Fruit fly (Drosophila melanogaster) whole organism, embryonic: ENCODE results near the gene Amacr.
A peak's percentile ranks its signal among the peaks of the same experiment; 100 is the strongest.

ENCODE experiments used
- CG10147 ChIP-seq: fragments of 200-800 bp; sonication (Bioruptor generic); optimal IDR thresholded peaks from 2 replicates; lab custom pipeline; 2019; ENCODE audit warnings: missing biosample characterization, mild to moderate bottlenecking, missing genetic modification characterization, moderate library complexity
- CG10209 ChIP-seq: fragments of 200-800 bp; sonication (Bioruptor generic); optimal IDR thresholded peaks from 3 replicates; lab custom pipeline; 2017; ENCODE audit warnings: missing biosample characterization, mild to moderate bottlenecking, missing genetic modification characterization, missing genetic modification reagents
- CG12744 ChIP-seq: fragments of 200-800 bp; sonication (Bioruptor generic); optimal IDR thresholded peaks from 2 replicates; lab custom pipeline; 2016; ENCODE audit warnings: missing biosample characterization, missing genetic modification characterization
- CG12769 ChIP-seq: fragments of 200-800 bp; sonication (Bioruptor generic); optimal IDR thresholded peaks from 2 replicates; lab custom pipeline; 2019; ENCODE audit warnings: missing biosample characterization, mild to moderate bottlenecking, missing genetic modification characterization, moderate library complexity
- CG12942 ChIP-seq: fragments of 200-800 bp; sonication (Bioruptor generic); optimal IDR thresholded peaks from 3 replicates; lab custom pipeline; 2016; ENCODE audit warnings: missing biosample characterization, missing genetic modification characterization
- CG14710 ChIP-seq: fragments of 200-800 bp; sonication (Bioruptor generic); optimal IDR thresholded peaks from 3 replicates; lab custom pipeline; 2019; ENCODE audit warnings: missing biosample characterization, mild to moderate bottlenecking, missing genetic modification characterization, moderate library complexity
- CG17385 ChIP-seq: fragments of 200-800 bp; sonication (Bioruptor generic); optimal IDR thresholded peaks from 3 replicates; lab custom pipeline; 2018; ENCODE audit warnings: missing biosample characterization, mild to moderate bottlenecking, missing genetic modification characterization
- CG17612 ChIP-seq: fragments of 200-800 bp; sonication (Bioruptor generic); IDR thresholded peaks from 2 replicates; pipeline ENCODE4 v1.3.6; 2022; ENCODE audit warnings: missing biosample characterization, missing genetic modification characterization
- CG18764 ChIP-seq: fragments of 200-800 bp; sonication (Bioruptor generic); optimal IDR thresholded peaks from 3 replicates; lab custom pipeline; 2016; ENCODE audit warnings: missing biosample characterization, missing genetic modification characterization
- CG2202 ChIP-seq: fragments of 200-800 bp; sonication (Bioruptor generic); optimal IDR thresholded peaks from 2 replicates; lab custom pipeline; 2018; ENCODE audit warnings: missing biosample characterization, mild to moderate bottlenecking, missing genetic modification characterization
- CG3163 ChIP-seq: fragments of 200-800 bp; sonication (Bioruptor generic); optimal IDR thresholded peaks from 3 replicates; lab custom pipeline; 2016; ENCODE audit warnings: missing biosample characterization, missing genetic modification characterization
- CG3726 ChIP-seq: fragments of 200-800 bp; sonication (Bioruptor generic); IDR thresholded peaks from 3 replicates; pipeline ENCODE4, ENCODE4 v1.3.6; 2022; ENCODE audit warnings: missing biosample characterization, missing genetic modification characterization
- CG4328 ChIP-seq: fragments of 200-800 bp; sonication (Bioruptor generic); optimal IDR thresholded peaks from 3 replicates; lab custom pipeline; 2017; ENCODE audit warnings: missing biosample characterization, missing genetic modification reagents, missing genetic modification characterization
- CG43689 ChIP-seq: fragments of 200-800 bp; sonication (Bioruptor generic); IDR thresholded peaks from 2 replicates; pipeline ENCODE4 v1.3.6; 2022; ENCODE audit warnings: missing biosample characterization, missing genetic modification characterization
- CG6654 ChIP-seq: fragments of 200-800 bp; sonication (Bioruptor generic); optimal IDR thresholded peaks from 2 replicates; lab custom pipeline; 2017; ENCODE audit warnings: missing biosample characterization, mild to moderate bottlenecking, missing genetic modification characterization
- CG6791 ChIP-seq: fragments of 200-800 bp; sonication (Bioruptor generic); IDR thresholded peaks from 3 replicates; pipeline ENCODE4 v1.3.6; 2022; ENCODE audit warnings: missing biosample characterization, missing genetic modification characterization; ENCODE audit not compliant: partially characterized antibody
- CG8765 ChIP-seq: fragments of 200-800 bp; sonication (Bioruptor generic); IDR thresholded peaks from 2 replicates; pipeline ENCODE4 v1.3.6; 2022; ENCODE audit warnings: missing biosample characterization, missing genetic modification characterization
- CG9817 ChIP-seq: fragments of 200-800 bp; sonication (Bioruptor generic); optimal IDR thresholded peaks from 2 replicates; lab custom pipeline; 2018; ENCODE audit warnings: missing biosample characterization, mild to moderate bottlenecking, missing genetic modification characterization, moderate library complexity
- Dfd ChIP-seq, 2 experiments: fragments of >200 bp; optimal IDR thresholded peaks; 2 replicates each; lab custom pipeline; 2017; ENCODE audit warnings: missing biosample characterization in 2 of 2, missing genetic modification characterization in 2 of 2
- Dip3 ChIP-seq: fragments of 200-800 bp; sonication (Bioruptor generic); optimal IDR thresholded peaks from 3 replicates; lab custom pipeline; 2016; ENCODE audit warnings: missing biosample characterization, missing genetic modification characterization
- Eip74EF ChIP-seq, 2 experiments: fragments of 200-800 bp in 1 of 2; fragments of >200 bp in 1 of 2; sonication (Bioruptor generic) in 1 of 2; optimal IDR thresholded peaks; 2 replicates each; lab custom pipeline; 2017 to 2019; ENCODE audit warnings: missing biosample characterization in 2 of 2, missing genetic modification characterization in 2 of 2, mild to moderate bottlenecking in 1 of 2, moderate library complexity in 1 of 2
- H15 ChIP-seq: fragments of 200-800 bp; sonication (Bioruptor generic); IDR thresholded peaks from 3 replicates; pipeline ENCODE4 v1.3.6; 2022; ENCODE audit warnings: missing biosample characterization, missing genetic modification characterization
- HLH3B ChIP-seq: fragments of 200-800 bp; sonication (Bioruptor generic); IDR thresholded peaks from 2 replicates; pipeline ENCODE4 v1.3.6; 2022; ENCODE audit warnings: missing biosample characterization, missing genetic modification characterization
- Hand ChIP-seq: fragments of 200-800 bp; sonication (Bioruptor generic); optimal IDR thresholded peaks from 2 replicates; lab custom pipeline; 2017; ENCODE audit warnings: mild to moderate bottlenecking, missing biosample characterization, missing genetic modification reagents, missing genetic modification characterization
- Nf-YB ChIP-seq: fragments of 200-800 bp; sonication (Bioruptor generic); optimal IDR thresholded peaks from 3 replicates; lab custom pipeline; 2019; ENCODE audit warnings: missing biosample characterization, mild to moderate bottlenecking, missing genetic modification characterization, moderate library complexity
- Rx ChIP-seq: fragments of 200-800 bp; sonication (Bioruptor generic); IDR thresholded peaks from 2 replicates; pipeline ENCODE4 v1.3.6; 2022; ENCODE audit warnings: missing biosample characterization, missing genetic modification characterization
- TFAM ChIP-seq: fragments of 200-800 bp; sonication (Bioruptor generic); optimal IDR thresholded peaks from 2 replicates; lab custom pipeline; 2017; ENCODE audit warnings: missing biosample characterization, missing genetic modification characterization, inconsistent platforms
- abd-A ChIP-seq: fragments of 200-800 bp; sonication (Bioruptor generic); optimal IDR thresholded peaks from 3 replicates; lab custom pipeline; 2019; ENCODE audit warnings: missing biosample characterization, mild to moderate bottlenecking, missing genetic modification characterization, moderate library complexity
- ap ChIP-seq: fragments of 200-800 bp; sonication (Bioruptor generic); IDR thresholded peaks from 2 replicates; pipeline ENCODE4 v1.3.6; 2022; ENCODE audit warnings: missing biosample characterization, missing genetic modification characterization
- ara ChIP-seq: fragments of 200-800 bp; sonication (Bioruptor generic); IDR thresholded peaks from 2 replicates; pipeline ENCODE4 v1.3.6; 2022; ENCODE audit warnings: missing biosample characterization, missing genetic modification characterization
- bigmax ChIP-seq: fragments of 200-800 bp; sonication (Bioruptor generic); optimal IDR thresholded peaks from 2 replicates; lab custom pipeline; 2018; ENCODE audit warnings: missing biosample characterization, mild to moderate bottlenecking, missing genetic modification characterization
- chm ChIP-seq: fragments of 200-800 bp; sonication (Bioruptor generic); IDR thresholded peaks from 2 replicates; pipeline ENCODE4 v1.3.6; 2022; ENCODE audit warnings: missing biosample characterization, missing genetic modification characterization
- crp ChIP-seq, 2 experiments: fragments of 200-800 bp; sonication (Bioruptor generic); optimal IDR thresholded peaks; 2 replicates in 1 of 2; 3 replicates in 1 of 2; lab custom pipeline; 2017; ENCODE audit warnings: missing biosample characterization in 2 of 2, missing genetic modification characterization in 2 of 2, mild to moderate bottlenecking in 1 of 2, moderate library complexity in 1 of 2
- dati ChIP-seq: fragments of 200-800 bp; sonication (Bioruptor generic); IDR thresholded peaks from 2 replicates; pipeline ENCODE4 v1.3.6; 2022; ENCODE audit warnings: missing biosample characterization, missing genetic modification characterization
- dmrt11E ChIP-seq: fragments of 200-800 bp; sonication (Bioruptor generic); optimal IDR thresholded peaks from 3 replicates; lab custom pipeline; 2018; ENCODE audit warnings: missing biosample characterization, mild to moderate bottlenecking, missing genetic modification characterization, moderate library complexity
- dmrt99B ChIP-seq: fragments of 200-800 bp; sonication (Bioruptor generic); optimal IDR thresholded peaks from 2 replicates; lab custom pipeline; 2018; ENCODE audit warnings: missing biosample characterization, mild to moderate bottlenecking, missing genetic modification characterization, moderate library complexity
- dysf ChIP-seq: fragments of 200-800 bp; sonication (Bioruptor generic); IDR thresholded peaks from 3 replicates; pipeline ENCODE4 v1.3.6; 2022; ENCODE audit warnings: missing biosample characterization, missing genetic modification characterization
- fd3F ChIP-seq: fragments of 200-800 bp; sonication (Bioruptor generic); optimal IDR thresholded peaks from 2 replicates; lab custom pipeline; 2018; ENCODE audit warnings: missing biosample characterization, mild to moderate bottlenecking, missing genetic modification characterization, moderate library complexity
- fd64A ChIP-seq: fragments of 200-800 bp; sonication (Bioruptor generic); optimal IDR thresholded peaks from 3 replicates; lab custom pipeline; 2018; ENCODE audit warnings: missing biosample characterization, mild to moderate bottlenecking, missing genetic modification characterization
- fru ChIP-seq: fragments of >200 bp; optimal IDR thresholded peaks from 2 replicates; lab custom pipeline; 2017
- gsb-n ChIP-seq: fragments of 200-800 bp; sonication (Bioruptor generic); optimal IDR thresholded peaks from 3 replicates; lab custom pipeline; 2018; ENCODE audit warnings: missing biosample characterization, mild to moderate bottlenecking, missing genetic modification characterization
- jumu ChIP-seq: fragments of 200-800 bp; sonication (Bioruptor generic); optimal IDR thresholded peaks from 3 replicates; lab custom pipeline; 2016; ENCODE audit warnings: missing biosample characterization, missing genetic modification characterization
- row ChIP-seq: fragments of 200-800 bp; sonication (Bioruptor generic); IDR thresholded peaks from 3 replicates; pipeline ENCODE4 v1.3.6; 2022; ENCODE audit warnings: missing biosample characterization, missing genetic modification characterization
- sens ChIP-seq: fragments of 200-800 bp; sonication (Bioruptor generic); peaks from one replicate; lab custom pipeline; 2016; ENCODE audit warnings: missing biosample characterization, missing genetic modification characterization
- shn ChIP-seq: fragments of 200-800 bp; sonication (Bioruptor generic); optimal IDR thresholded peaks from 3 replicates; lab custom pipeline; 2016; ENCODE audit warnings: missing biosample characterization, missing genetic modification characterization
- sim ChIP-seq: fragments of 200-800 bp; sonication (Bioruptor generic); IDR thresholded peaks from 2 replicates; pipeline ENCODE4 v1.3.6; 2022; ENCODE audit warnings: missing biosample characterization, missing genetic modification characterization
- sqz ChIP-seq: fragments of 200-800 bp; sonication (Bioruptor generic); optimal IDR thresholded peaks from 3 replicates; lab custom pipeline; 2018; ENCODE audit warnings: missing biosample characterization, mild to moderate bottlenecking, missing genetic modification characterization
- ssp ChIP-seq: fragments of 200-800 bp; sonication (Bioruptor generic); IDR thresholded peaks from 2 replicates; pipeline ENCODE4 v1.3.6; 2022; ENCODE audit warnings: missing biosample characterization, missing genetic modification characterization
- usp ChIP-seq: fragments of >200 bp; optimal IDR thresholded peaks from 2 replicates; lab custom pipeline; 2017; ENCODE audit warnings: missing biosample characterization, missing genetic modification characterization
- zen2 ChIP-seq: fragments of 200-800 bp; sonication (Bioruptor generic); IDR thresholded peaks from 3 replicates; pipeline ENCODE4 v1.3.6; 2022; ENCODE audit warnings: missing biosample characterization, missing genetic modification characterization; ENCODE audit not compliant: partially characterized antibody

The Amacr gene

DNA sequence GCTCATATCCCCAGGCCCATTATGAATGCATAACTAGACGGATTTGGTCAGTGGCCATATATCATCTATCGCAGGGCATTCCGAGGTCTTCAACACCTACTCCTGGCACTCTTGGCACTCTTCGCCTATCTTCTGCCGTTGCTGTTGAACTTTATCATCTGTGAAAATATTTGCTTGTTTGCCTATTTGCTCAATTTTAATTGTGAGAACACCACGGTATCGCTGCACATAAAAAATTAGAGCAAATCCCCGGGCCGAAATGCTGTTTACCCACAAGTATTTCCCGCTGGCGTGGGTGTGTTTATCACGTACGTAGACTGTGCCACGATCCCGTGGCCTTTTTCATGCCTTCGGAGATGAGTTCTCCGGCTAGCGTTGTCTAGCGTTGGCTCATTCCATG, 28.6 kb upstream of the Amacr start:
- TF ChIP-seq ara (GFP tag; lab: Robert Waterston, UW) (peak; percentile 50; the same call in 1 of the 2 replicates), fd64A (GFP tag; lab: Kevin White, UChicago) (peak; percentile 77), chm (GFP tag; lab: Robert Waterston, UW) (peak; percentile 81; the same call in 1 of the 2 replicates), CG8765 (GFP tag; lab: Robert Waterston, UW) (no peak), abd-A (tag; lab: Kevin White, UChicago) (peak; percentile 28), CG17612 (GFP tag; lab: Robert Waterston, UW) (0 out of 2 replicates have a peak, but pooled peaks have one; percentile 11), dati (GFP tag; lab: Robert Waterston, UW) (0 out of 2 replicates have a peak, but pooled peaks have one; percentile 48), dmrt11E (tag; lab: Kevin White, UChicago) (peak; percentile 66), CG10147 (GFP tag; lab: Kevin White, UChicago) (peak; percentile 56), dysf (0 out of 3 replicates have a peak, but pooled peaks have one; percentile 36), CG43689 (GFP tag; lab: Robert Waterston, UW) (no peak), zen2 (GFP tag; lab: Robert Waterston, UW) (no peak), CG4328 (GFP tag; lab: Kevin White, UChicago) (peak; percentile 44), ssp (GFP tag; lab: Robert Waterston, UW) (no peak), Rx (GFP tag; lab: Robert Waterston, UW) (0 out of 2 replicates have a peak, but pooled peaks have one; percentile 20), TFAM (peak; percentile 29), HLH3B (GFP tag; lab: Robert Waterston, UW) (peak; percentile 44; the same call in 1 of the 2 replicates), CG3163 (no peak), CG12744 (GFP tag; lab: Kevin White, UChicago) (no peak), CG12942 (GFP tag; lab: Kevin White, UChicago) (peak; percentile 24), shn (GFP tag; lab: Kevin White, UChicago) (peak; percentile 28), CG17385 (peak; percentile 50), fru (lab: Kevin White, UChicago) (no peak), CG18764 (GFP tag; lab: Kevin White, UChicago) (peak; percentile 53), sens (GFP tag; lab: Kevin White, UChicago) (peak; percentile 87), CG9817 (tag; lab: Kevin White, UChicago) (peak; percentile 9), bigmax (peak; percentile 56), CG14710 (tag; lab: Kevin White, UChicago) (peak; percentile 56), Eip74EF (GFP tag; optimal IDR thresholded peaks at IDR 0.05; lab: Kevin White, UChicago) (peak in 1 of 2 experiments; percentile 2), Nf-YB (GFP tag; lab: Kevin White, UChicago) (peak; percentile 51), crp (GFP tag; optimal IDR thresholded peaks at IDR 0.05; lab: Kevin White, UChicago) (peak in 1 of 2 experiments; percentile 13), CG6791 (GFP tag; lab: Robert Waterston, UW) (no peak), Dip3 (peak; percentile 11), sqz (GFP tag; lab: Kevin White, UChicago) (peak; percentile 49), ap (GFP tag; lab: Robert Waterston, UW) (0 out of 2 replicates have a peak, but pooled peaks have one; percentile 19), CG10209 (peak; percentile 81), H15 (no peak), CG2202 (tag; lab: Kevin White, UChicago) (peak; percentile 67), fd3F (GFP tag; lab: Kevin White, UChicago) (peak; percentile 56), Hand (no peak), row (GFP tag; lab: Robert Waterston, UW) (peak; percentile 9; the same call in 1 of the 3 replicates), gsb-n (tag; lab: Kevin White, UChicago) (peak; percentile 62), dmrt99B (tag; lab: Kevin White, UChicago) (peak; percentile 37), CG12769 (peak; percentile 86), CG3726 (GFP tag; lab: Robert Waterston, UW) (peak; percentile 59; the same call in 1 of the 3 replicates), CG6654 (GFP tag; lab: Kevin White, UChicago) (peak; percentile 54), sim (GFP tag; lab: Robert Waterston, UW) (peak; percentile 50; the same call in 1 of the 2 replicates), Dfd (GFP tag; optimal IDR thresholded peaks at IDR 0.05; lab: Kevin White, UChicago) (no peak), usp (no peak), jumu (peak; percentile 51)
